Worm (Caenorhabditis elegans) whole organism, mixed stage, embryonic: Measurements from ENCODE around the gene str-214.
A peak's percentile ranks its signal among the peaks of the same experiment; 100 is the strongest.

Experiments
- M03D4.4 ChIP-seq: sonication (generic microtip); optimal IDR thresholded peaks from 2 replicates; lab custom pipeline; 2017; ENCODE audit warnings: mild to moderate bottlenecking, missing genetic modification characterization, missing compliant biosample characterization
- bed-3 ChIP-seq: fragments of 200-800 bp; sonication (Bioruptor generic); optimal IDR thresholded peaks from 3 replicates; lab custom pipeline; 2018; ENCODE audit warnings: mild to moderate bottlenecking, missing genetic modification characterization, moderate library complexity, missing compliant biosample characterization
- blmp-1 ChIP-seq: fragments of 150-350 bp; optimal IDR thresholded peaks from 2 replicates; lab custom pipeline; 2014; ENCODE audit warnings: missing biosample characterization, missing genetic modification characterization
- ceh-43 ChIP-seq: fragments of 200-800 bp; sonication (Bioruptor generic); optimal IDR thresholded peaks from 2 replicates; lab custom pipeline; 2018; ENCODE audit warnings: mild to moderate bottlenecking, missing genetic modification characterization, moderate library complexity, missing compliant biosample characterization
- ceh-83 ChIP-seq: fragments of 200-800 bp; sonication (Bioruptor generic); optimal IDR thresholded peaks from 2 replicates; lab custom pipeline; 2018; ENCODE audit warnings: mild to moderate bottlenecking, missing genetic modification characterization, missing compliant biosample characterization
- ces-1 ChIP-seq: fragments of 150-350 bp; optimal IDR thresholded peaks from 2 replicates; lab custom pipeline; 2014; ENCODE audit warnings: missing biosample characterization, missing genetic modification reagents, missing genetic modification characterization
- cnd-1 ChIP-seq: fragments of 200-800 bp; sonication (Bioruptor generic); optimal IDR thresholded peaks from 2 replicates; lab custom pipeline; 2018; ENCODE audit warnings: mild to moderate bottlenecking, missing genetic modification characterization, missing compliant biosample characterization
- drap-1 ChIP-seq: fragments of 200-800 bp; sonication (Bioruptor generic); optimal IDR thresholded peaks from 3 replicates; lab custom pipeline; 2018; ENCODE audit warnings: mild to moderate bottlenecking, missing genetic modification characterization, missing compliant biosample characterization
- elt-1 ChIP-seq: sonication (generic microtip); optimal IDR thresholded peaks from 2 replicates; lab custom pipeline; 2017; ENCODE audit warnings: missing genetic modification characterization, mild to moderate bottlenecking, missing compliant biosample characterization, antibody characterized with exemption, moderate library complexity, borderline replicate concordance; ENCODE audit not compliant: insufficient read depth
- elt-3 ChIP-seq: fragments of 150-350 bp; optimal IDR thresholded peaks from 2 replicates; lab custom pipeline; 2014; ENCODE audit warnings: missing biosample characterization, missing genetic modification characterization
- flh-1 ChIP-seq: fragments of 200-800 bp; sonication (Bioruptor generic); optimal IDR thresholded peaks from 2 replicates; lab custom pipeline; 2018; ENCODE audit warnings: mild to moderate bottlenecking, missing genetic modification characterization, moderate library complexity, missing compliant biosample characterization
- hlh-1 ChIP-seq: fragments of 150-350 bp; optimal IDR thresholded peaks from 2 replicates; lab custom pipeline; 2014; ENCODE audit warnings: missing biosample characterization, missing genetic modification reagents, missing genetic modification characterization
- lin-32 ChIP-seq: fragments of 200-800 bp; sonication (Bioruptor generic); optimal IDR thresholded peaks from 2 replicates; lab custom pipeline; 2018; ENCODE audit warnings: mild to moderate bottlenecking, missing genetic modification characterization, missing compliant biosample characterization
- lsy-2 ChIP-seq: fragments of 150-350 bp; optimal IDR thresholded peaks from 2 replicates; lab custom pipeline; 2014; ENCODE audit warnings: missing biosample characterization, missing genetic modification characterization
- mab-5 ChIP-seq: fragments of 150-350 bp; optimal IDR thresholded peaks from 2 replicates; lab custom pipeline; 2014; ENCODE audit warnings: missing biosample characterization, missing genetic modification characterization
- mep-1 ChIP-seq: fragments of 150-350 bp; optimal IDR thresholded peaks from 2 replicates; lab custom pipeline; 2017; ENCODE audit warnings: missing biosample characterization, missing genetic modification reagents, missing genetic modification characterization, inconsistent platforms
- mls-2 ChIP-seq: sonication (generic microtip); optimal IDR thresholded peaks from 2 replicates; lab custom pipeline; 2016; ENCODE audit warnings: mild to moderate bottlenecking, missing genetic modification characterization, moderate library complexity, missing compliant biosample characterization
- nhr-12 ChIP-seq: fragments of 150-350 bp; optimal IDR thresholded peaks from 2 replicates; lab custom pipeline; 2014; ENCODE audit warnings: missing biosample characterization, missing genetic modification characterization
- nhr-2 ChIP-seq: fragments of 150-350 bp; optimal IDR thresholded peaks from 2 replicates; lab custom pipeline; 2014; ENCODE audit warnings: missing biosample characterization, missing genetic modification characterization
- nhr-237 ChIP-seq: fragments of 150-350 bp; optimal IDR thresholded peaks from 2 replicates; lab custom pipeline; 2014; ENCODE audit warnings: missing biosample characterization, missing genetic modification characterization
- nhr-28 ChIP-seq: fragments of 150-350 bp; optimal IDR thresholded peaks from 2 replicates; lab custom pipeline; 2014; ENCODE audit warnings: missing biosample characterization, missing genetic modification characterization
- nhr-76 ChIP-seq: sonication (generic microtip); optimal IDR thresholded peaks from 2 replicates; lab custom pipeline; 2017; ENCODE audit warnings: missing biosample characterization, missing genetic modification characterization
- pha-4 ChIP-seq: fragments of 150-350 bp; optimal IDR thresholded peaks from 2 replicates; lab custom pipeline; 2018; ENCODE audit warnings: missing biosample characterization, missing genetic modification reagents, missing genetic modification characterization
- sem-2 ChIP-seq: fragments of 200-800 bp; sonication (Bioruptor generic); optimal IDR thresholded peaks from 2 replicates; lab custom pipeline; 2018; ENCODE audit warnings: mild to moderate bottlenecking, missing genetic modification characterization, missing compliant biosample characterization
- sptf-1 ChIP-seq: sonication (generic microtip); optimal IDR thresholded peaks from 2 replicates; lab custom pipeline; 2017; ENCODE audit warnings: mild to moderate bottlenecking, missing genetic modification characterization, moderate library complexity, missing compliant biosample characterization
- unc-39 ChIP-seq: fragments of 150-350 bp; optimal IDR thresholded peaks from 2 replicates; lab custom pipeline; 2014; ENCODE audit warnings: missing biosample characterization, missing genetic modification characterization
- unc-62 ChIP-seq: fragments of 150-350 bp; optimal IDR thresholded peaks from 2 replicates; lab custom pipeline; 2014; ENCODE audit warnings: missing biosample characterization, missing genetic modification reagents, missing genetic modification characterization

The str-214 gene

ce11 chrV:16355941-16356340, 40.8 kb downstream of the str-214 start (continued):
- TF ChIP-seq nhr-28 (tag; lab: Kevin White, UChicago) (no peak), nhr-2 (tag; lab: Kevin White, UChicago) (peak; percentile 85), nhr-237 (tag; lab: Kevin White, UChicago) (peak; percentile 51), drap-1 (GFP tag; lab: Kevin White, UChicago) (peak; percentile 37), ceh-43 (GFP tag; lab: Kevin White, UChicago) (no peak), mab-5 (no peak), lin-32 (no peak), mep-1 (tag; lab: Kevin White, UChicago) (peak; percentile 42), sptf-1 (tag; lab: Kevin White, UChicago) (peak; percentile 65), M03D4.4 (tag; lab: Kevin White, UChicago) (peak; percentile 8), lsy-2 (tag; lab: Kevin White, UChicago) (peak; percentile 22)

ce11 chrV:16356798-16357197, 41.7 kb downstream of the str-214 start:
- TF ChIP-seq ces-1 (GFP tag; lab: Kevin White, UChicago) = no peak
- TF ChIP-seq sptf-1 (tag; lab: Kevin White, UChicago) = no peak
- TF ChIP-seq sem-2 (GFP tag; lab: Kevin White, UChicago) = no peak

ce11 chrV:16357253-16357652, 42.1 kb downstream of the str-214 start, which contains the start of gene pptr-1:
pptr-1 (plus strand) TSS chrV:16357521.
- TF ChIP-seq blmp-1 (peak; percentile 47), cnd-1 (tag; lab: Kevin White, UChicago) (no peak), M03D4.4 (tag; lab: Kevin White, UChicago) (no peak), lsy-2 (tag; lab: Kevin White, UChicago) (no peak), nhr-2 (tag; lab: Kevin White, UChicago) (no peak), elt-3 (tag; lab: Kevin White, UChicago) (peak; percentile 5), pha-4 (no peak), nhr-12 (tag; lab: Kevin White, UChicago) (no peak), ceh-83 (no peak)

ce11 chrV:16361350-16361749, 46.2 kb downstream of the str-214 start:
- no peak for TF ChIP-seq nhr-76 (tag; lab: Kevin White, UChicago)
- TF ChIP-seq pha-4 = no peak
- no peak for TF ChIP-seq unc-62 (GFP tag; lab: Kevin White, UChicago)
- no peak for TF ChIP-seq flh-1
- no peak for TF ChIP-seq unc-39 (tag; lab: Kevin White, UChicago)
- no peak for TF ChIP-seq blmp-1
- TF ChIP-seq elt-1 = no peak
- no peak for TF ChIP-seq bed-3 (GFP tag; lab: Kevin White, UChicago)
- TF ChIP-seq hlh-1 (tag; lab: Kevin White, UChicago) = no peak
- no peak for TF ChIP-seq mls-2 (tag; lab: Kevin White, UChicago)
